Fruit fly (Drosophila melanogaster) whole organism, embryonic: ENCODE measurements around the gene mRpL4.

ENCODE experiments used
- ATbp ChIP-seq: fragments of 200-800 bp; sonication (Bioruptor generic); optimal IDR thresholded peaks from 2 replicates; lab custom pipeline; 2017; ENCODE audit warnings: missing biosample characterization, mild to moderate bottlenecking, missing genetic modification characterization, missing genetic modification reagents
- B-H1 ChIP-seq: fragments of 200-800 bp; sonication (Bioruptor generic); IDR thresholded peaks from 3 replicates; pipeline ENCODE4 v1.3.6; 2022; ENCODE audit warnings: missing biosample characterization, missing genetic modification characterization
- Bgb ChIP-seq: fragments of 200-800 bp; sonication (Bioruptor generic); IDR thresholded peaks from 2 replicates; pipeline ENCODE4 v1.3.6; 2022; ENCODE audit warnings: missing biosample characterization, missing genetic modification characterization; ENCODE audit not compliant: partially characterized antibody
- C15 ChIP-seq: fragments of 200-800 bp; sonication (Bioruptor generic); IDR thresholded peaks from 3 replicates; pipeline ENCODE4 v1.3.6; 2022; ENCODE audit warnings: missing biosample characterization, missing genetic modification characterization
- CG11085 ChIP-seq: fragments of 200-800 bp; sonication (Bioruptor generic); IDR thresholded peaks from 2 replicates; pipeline ENCODE4 v1.3.6; 2022; ENCODE audit warnings: missing biosample characterization, missing genetic modification characterization
- CG11398 ChIP-seq: fragments of 200-800 bp; sonication (Bioruptor generic); optimal IDR thresholded peaks from 2 replicates; lab custom pipeline; 2016; ENCODE audit warnings: missing biosample characterization, missing genetic modification characterization
- CG14860 ChIP-seq: fragments of 200-800 bp; sonication (Bioruptor generic); IDR thresholded peaks from 3 replicates; pipeline ENCODE4 v1.3.6; 2022; ENCODE audit warnings: missing biosample characterization, missing genetic modification characterization; ENCODE audit not compliant: partially characterized antibody
- CG16815 ChIP-seq: fragments of 200-800 bp; sonication (Bioruptor generic); optimal IDR thresholded peaks from 3 replicates; lab custom pipeline; 2017; ENCODE audit warnings: missing biosample characterization, mild to moderate bottlenecking, missing genetic modification characterization
- CG17328 ChIP-seq: fragments of 200-800 bp; sonication (Bioruptor generic); IDR thresholded peaks from 2 replicates; pipeline ENCODE4 v1.3.6; 2022; ENCODE audit warnings: missing biosample characterization, missing genetic modification characterization
- CG17912 ChIP-seq: fragments of 200-800 bp; sonication (Bioruptor generic); optimal IDR thresholded peaks from 2 replicates; lab custom pipeline; 2018; ENCODE audit warnings: missing biosample characterization, mild to moderate bottlenecking, missing genetic modification characterization
- CG1792 ChIP-seq: fragments of 200-800 bp; sonication (Bioruptor generic); optimal IDR thresholded peaks from 2 replicates; lab custom pipeline; 2016; ENCODE audit warnings: missing biosample characterization, missing genetic modification characterization
- CG18011 ChIP-seq: fragments of 200-800 bp; sonication (Bioruptor generic); optimal IDR thresholded peaks from 2 replicates; lab custom pipeline; 2017; ENCODE audit warnings: missing biosample characterization, missing genetic modification characterization, mild to moderate bottlenecking, moderate library complexity, missing genotype
- CG18619 ChIP-seq: fragments of 200-800 bp; sonication (Bioruptor generic); optimal IDR thresholded peaks from 3 replicates; lab custom pipeline; 2017; ENCODE audit warnings: missing biosample characterization, mild to moderate bottlenecking, missing genetic modification characterization
- CG2678 ChIP-seq: fragments of 200-800 bp; sonication (Bioruptor generic); optimal IDR thresholded peaks from 3 replicates; lab custom pipeline; 2019; ENCODE audit warnings: missing biosample characterization, mild to moderate bottlenecking, missing genetic modification characterization, moderate library complexity
- CG31441 ChIP-seq: fragments of 200-800 bp; sonication (Bioruptor generic); IDR thresholded peaks from 2 replicates; pipeline ENCODE4 v1.3.6; 2022; ENCODE audit warnings: missing biosample characterization, missing genetic modification characterization
- CG32767 ChIP-seq: fragments of 200-800 bp; sonication (Bioruptor generic); IDR thresholded peaks from 2 replicates; pipeline ENCODE4 v1.3.6; 2022; ENCODE audit warnings: missing biosample characterization, missing genetic modification characterization
- CG33557 ChIP-seq: fragments of 200-800 bp; sonication (Bioruptor generic); optimal IDR thresholded peaks from 2 replicates; lab custom pipeline; 2019; ENCODE audit warnings: missing biosample characterization, mild to moderate bottlenecking, missing genetic modification characterization, moderate library complexity
- CG4404 ChIP-seq: fragments of 200-800 bp; sonication (Bioruptor generic); IDR thresholded peaks from 2 replicates; pipeline ENCODE4 v1.3.6; 2022; ENCODE audit warnings: missing biosample characterization, missing genetic modification characterization
- CG6175 ChIP-seq: fragments of 200-800 bp; sonication (Bioruptor generic); IDR thresholded peaks from 3 replicates; pipeline ENCODE4 v1.3.6; 2022; ENCODE audit warnings: missing biosample characterization, missing genetic modification characterization
- CG6765 ChIP-seq: fragments of 200-800 bp; sonication (Bioruptor generic); optimal IDR thresholded peaks from 3 replicates; lab custom pipeline; 2017; ENCODE audit warnings: missing biosample characterization, mild to moderate bottlenecking, missing genetic modification characterization
- CG7357 ChIP-seq: fragments of 200-800 bp; sonication (Bioruptor generic); IDR thresholded peaks from 3 replicates; pipeline ENCODE4 v1.3.6; 2022; ENCODE audit warnings: missing biosample characterization, missing genetic modification characterization
- CG8281 ChIP-seq: fragments of 200-800 bp; sonication (Bioruptor generic); optimal IDR thresholded peaks from 2 replicates; lab custom pipeline; 2018; ENCODE audit warnings: missing biosample characterization, mild to moderate bottlenecking, missing genetic modification characterization, moderate library complexity
- Dfd ChIP-seq, 2 experiments: fragments of >200 bp; optimal IDR thresholded peaks; 2 replicates each; lab custom pipeline; 2017; ENCODE audit warnings: missing biosample characterization in 2 of 2, missing genetic modification characterization in 2 of 2
- Dref ChIP-seq: fragments of 200-800 bp; sonication (Bioruptor generic); IDR thresholded peaks from 2 replicates; pipeline ENCODE4 v1.3.6; 2022; ENCODE audit warnings: missing biosample characterization, missing genetic modification characterization
- ERR ChIP-seq: fragments of 200-800 bp; sonication (Bioruptor generic); optimal IDR thresholded peaks from 2 replicates; lab custom pipeline; 2016; ENCODE audit warnings: missing biosample characterization, missing genetic modification characterization
- Fer2 ChIP-seq: fragments of 200-800 bp; sonication (Bioruptor generic); optimal IDR thresholded peaks from 2 replicates; lab custom pipeline; 2018; ENCODE audit warnings: missing biosample characterization, mild to moderate bottlenecking, missing genetic modification characterization, moderate library complexity
- Fer3 ChIP-seq: fragments of 200-800 bp; sonication (Bioruptor generic); optimal IDR thresholded peaks from 2 replicates; lab custom pipeline; 2018; ENCODE audit warnings: missing biosample characterization, mild to moderate bottlenecking, missing genetic modification characterization, moderate library complexity
- HLH3B ChIP-seq: fragments of 200-800 bp; sonication (Bioruptor generic); IDR thresholded peaks from 2 replicates; pipeline ENCODE4 v1.3.6; 2022; ENCODE audit warnings: missing biosample characterization, missing genetic modification characterization
- Hr3 ChIP-seq: fragments of 200-800 bp; sonication (Bioruptor generic); optimal IDR thresholded peaks from 3 replicates; lab custom pipeline; 2016; ENCODE audit warnings: missing biosample characterization, missing genetic modification characterization
- Hr39 ChIP-seq: fragments of >200 bp; optimal IDR thresholded peaks from 2 replicates; lab custom pipeline; 2017
- NC2α ChIP-seq: fragments of 200-800 bp; sonication (Bioruptor generic); optimal IDR thresholded peaks from 2 replicates; lab custom pipeline; 2016; ENCODE audit warnings: missing biosample characterization, missing genetic modification characterization
- YL-1 ChIP-seq: fragments of 200-800 bp; sonication (Bioruptor generic); optimal IDR thresholded peaks from 3 replicates; lab custom pipeline; 2017; ENCODE audit warnings: missing biosample characterization, mild to moderate bottlenecking, missing genetic modification characterization
- az2 ChIP-seq: fragments of 200-800 bp; sonication (Bioruptor generic); optimal IDR thresholded peaks from 3 replicates; lab custom pipeline; 2016; ENCODE audit warnings: missing biosample characterization, missing genetic modification characterization
- chinmo ChIP-seq: fragments of 200-800 bp; sonication (Bioruptor generic); IDR thresholded peaks from 4 replicates; pipeline ENCODE4 v1.3.6; 2022; ENCODE audit warnings: missing biosample characterization, missing genetic modification characterization; ENCODE audit not compliant: partially characterized antibody
- crol ChIP-seq: fragments of 200-800 bp; sonication (Bioruptor generic); IDR thresholded peaks from 2 replicates; pipeline ENCODE4 v1.3.6; 2022; ENCODE audit warnings: missing biosample characterization, missing genetic modification characterization
- eyg ChIP-seq: fragments of 200-800 bp; sonication (Bioruptor generic); optimal IDR thresholded peaks from 3 replicates; lab custom pipeline; 2016; ENCODE audit warnings: missing biosample characterization, missing genetic modification characterization
- ham ChIP-seq: fragments of 200-800 bp; sonication (Bioruptor generic); IDR thresholded peaks from 2 replicates; pipeline ENCODE4 v1.3.6; 2022; ENCODE audit warnings: missing biosample characterization, missing genetic modification characterization
- kah ChIP-seq: fragments of 200-800 bp; sonication (Bioruptor generic); optimal IDR thresholded peaks from 2 replicates; lab custom pipeline; 2018; ENCODE audit warnings: missing biosample characterization, mild to moderate bottlenecking, missing genetic modification characterization
- ken ChIP-seq: fragments of 200-800 bp; sonication (Bioruptor generic); IDR thresholded peaks from 3 replicates; pipeline ENCODE4 v1.3.6; 2022; ENCODE audit warnings: missing biosample characterization, missing genetic modification characterization
- lbe ChIP-seq: fragments of 200-800 bp; sonication (Bioruptor generic); optimal IDR thresholded peaks from 2 replicates; lab custom pipeline; 2016; ENCODE audit warnings: missing biosample characterization, mild to moderate bottlenecking, missing genetic modification characterization
- lov ChIP-seq, 2 experiments: fragments of 200-800 bp in 1 of 2; fragments of >200 bp in 1 of 2; sonication (Bioruptor generic) in 1 of 2; IDR thresholded peaks in 1 of 2; optimal IDR thresholded peaks in 1 of 2; 2 replicates in 1 of 2; 3 replicates in 1 of 2; pipeline versions ENCODE4 v1.3.6 to Lab custom; 2017 to 2022; ENCODE audit warnings: missing biosample characterization in 1 of 2, missing genetic modification characterization in 1 of 2
- maf-S ChIP-seq: fragments of 200-800 bp; sonication (Bioruptor generic); optimal IDR thresholded peaks from 2 replicates; lab custom pipeline; 2016; ENCODE audit warnings: missing biosample characterization, missing genetic modification characterization
- nerfin-1 ChIP-seq: fragments of 200-800 bp; sonication (Bioruptor generic); optimal IDR thresholded peaks from 3 replicates; lab custom pipeline; 2019; ENCODE audit warnings: missing biosample characterization, mild to moderate bottlenecking, missing genetic modification characterization, moderate library complexity
- nom ChIP-seq: fragments of 200-800 bp; sonication (Bioruptor generic); optimal IDR thresholded peaks from 2 replicates; lab custom pipeline; 2017; ENCODE audit warnings: missing biosample characterization, missing genetic modification characterization, mild to moderate bottlenecking, moderate library complexity, missing genetic modification reagents
- onecut ChIP-seq: fragments of 200-800 bp; sonication (Bioruptor generic); IDR thresholded peaks from 2 replicates; pipeline ENCODE4 v1.3.6; 2022; ENCODE audit warnings: missing biosample characterization, missing genetic modification characterization
- pan ChIP-seq, 4 experiments: fragments of >200 bp in 3 of 4; fragments of 200-800 bp in 1 of 4; sonication (Bioruptor generic) in 1 of 4; optimal IDR thresholded peaks in 3 of 4; IDR thresholded peaks in 1 of 4; 2 replicates each; pipeline versions ENCODE4 v1.3.6 to Lab custom; 2017 to 2022; ENCODE audit warnings: missing biosample characterization in 2 of 4, missing genetic modification characterization in 2 of 4, mixed read lengths in 1 of 4
- rib ChIP-seq: fragments of 200-800 bp; sonication (Bioruptor generic); IDR thresholded peaks from 2 replicates; pipeline ENCODE4 v1.3.6; 2022; ENCODE audit warnings: missing biosample characterization, missing genetic modification characterization
- row ChIP-seq: fragments of 200-800 bp; sonication (Bioruptor generic); IDR thresholded peaks from 3 replicates; pipeline ENCODE4 v1.3.6; 2022; ENCODE audit warnings: missing biosample characterization, missing genetic modification characterization
- sens ChIP-seq: fragments of 200-800 bp; sonication (Bioruptor generic); peaks from one replicate; lab custom pipeline; 2016; ENCODE audit warnings: missing biosample characterization, missing genetic modification characterization
- sug ChIP-seq: fragments of 200-800 bp; optimal IDR thresholded peaks from 2 replicates; lab custom pipeline; 2019; ENCODE audit warnings: missing biosample characterization, mild to moderate bottlenecking, missing genetic modification characterization, moderate library complexity
- trh ChIP-seq: fragments of 200-800 bp; sonication (Bioruptor generic); optimal IDR thresholded peaks from 2 replicates; lab custom pipeline; 2016; ENCODE audit warnings: missing biosample characterization, missing genetic modification characterization

Gene mRpL4

DNA sequence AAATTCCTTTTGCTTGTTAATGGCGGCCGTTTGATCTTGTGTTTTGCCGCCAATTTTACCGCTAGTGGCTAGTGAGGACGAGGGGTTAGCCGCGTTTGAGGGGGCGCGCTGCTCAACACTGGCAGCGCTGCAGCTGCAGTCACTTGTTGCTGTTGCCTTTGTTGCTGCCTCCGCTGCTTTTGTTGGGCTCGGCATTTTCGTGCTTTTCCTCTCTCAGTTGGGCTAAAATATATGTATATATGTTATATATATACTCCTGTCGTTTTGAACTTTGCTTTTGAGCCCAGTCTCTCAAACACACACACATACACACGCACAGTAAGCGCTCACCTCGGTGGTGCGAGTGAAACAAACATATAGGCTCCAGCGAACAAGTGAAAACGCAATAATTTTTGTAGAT is 4.1 kb downstream of the mRpL4 start (continued):
- TF ChIP-seq pan (optimal IDR thresholded peaks at IDR 0.05; lab: Kevin White, UChicago) (no peak), pan (GFP tag; optimal IDR thresholded peaks at IDR 0.05 in 1 of 2, IDR thresholded peaks at IDR 0.05 in 1 of 2) (peak in 1 of 2 experiments; percentile 74), chinmo (GFP tag; lab: Robert Waterston, UW) (peak; percentile 65; the same call in 3 of the 4 replicates), nom (GFP tag; lab: Kevin White, UChicago) (peak; percentile 73), trh (no peak), ERR (GFP tag; lab: Kevin White, UChicago) (no peak), CG18011 (no peak), CG16815 (no peak), HLH3B (GFP tag; lab: Robert Waterston, UW) (peak; percentile 7; the same call in 1 of the 2 replicates), B-H1 (no peak), sug (tag; lab: Kevin White, UChicago) (no peak), Hr39 (no peak), YL-1 (GFP tag; lab: Kevin White, UChicago) (peak; percentile 33), C15 (GFP tag; lab: Robert Waterston, UW) (no peak), Fer2 (no peak), Hr3 (GFP tag; lab: Kevin White, UChicago) (no peak), CG17328 (GFP tag; lab: Robert Waterston, UW) (no peak), maf-S (no peak), CG7357 (no peak), rib (GFP tag; lab: Robert Waterston, UW) (no peak), sens (GFP tag; lab: Kevin White, UChicago) (no peak), crol (GFP tag; lab: Robert Waterston, UW) (peak; percentile 93), CG2678 (tag; lab: Kevin White, UChicago) (no peak), CG6175 (GFP tag; lab: Robert Waterston, UW) (no peak), lbe (GFP tag; lab: Kevin White, UChicago) (peak; percentile 59), ken (GFP tag; lab: Robert Waterston, UW) (no peak), CG31441 (no peak), NC2α (GFP tag; lab: Kevin White, UChicago) (no peak), nerfin-1 (tag; lab: Kevin White, UChicago) (no peak), Dref (GFP tag; lab: Robert Waterston, UW) (no peak), CG11398 (GFP tag; lab: Kevin White, UChicago) (no peak), CG33557 (GFP tag; lab: Kevin White, UChicago) (no peak), CG32767 (0 out of 2 replicates have a peak, but pooled peaks have one; percentile 30), CG17912 (GFP tag; lab: Kevin White, UChicago) (no peak), Fer3 (tag; lab: Kevin White, UChicago) (no peak), onecut (no peak), eyg (GFP tag; lab: Kevin White, UChicago) (no peak), CG11085 (GFP tag; lab: Robert Waterston, UW) (no peak), az2 (GFP tag; lab: Kevin White, UChicago) (no peak), Dfd (GFP tag; optimal IDR thresholded peaks at IDR 0.05; lab: Kevin White, UChicago) (no peak), CG6765 (GFP tag; lab: Kevin White, UChicago) (peak; percentile 9), Bgb (GFP tag; lab: Robert Waterston, UW) (no peak; the same call in 1 of the 2 replicates), lov (optimal IDR thresholded peaks at IDR 0.05; lab: Kevin White, UChicago) (no peak), lov (GFP tag; IDR thresholded peaks at IDR 0.05; lab: Robert Waterston, UW) (no peak), kah (GFP tag; lab: Kevin White, UChicago) (peak; percentile 98), CG18619 (GFP tag; lab: Kevin White, UChicago) (no peak), CG8281 (tag; lab: Kevin White, UChicago) (no peak), ATbp (GFP tag; lab: Kevin White, UChicago) (peak; percentile 5), CG14860 (no peak), CG1792 (GFP tag; lab: Kevin White, UChicago) (no peak), ham (GFP tag; lab: Robert Waterston, UW) (no peak), CG4404 (GFP tag; lab: Robert Waterston, UW) (no peak), row (GFP tag; lab: Robert Waterston, UW) (peak; percentile 11; the same call in 1 of the 3 replicates)
